Fruit fly (Drosophila melanogaster): ENCODE data around the gene CG14301.
A peak's percentile ranks its signal among the peaks of the same experiment; 100 is the strongest.

Gene CG14301

DNA sequence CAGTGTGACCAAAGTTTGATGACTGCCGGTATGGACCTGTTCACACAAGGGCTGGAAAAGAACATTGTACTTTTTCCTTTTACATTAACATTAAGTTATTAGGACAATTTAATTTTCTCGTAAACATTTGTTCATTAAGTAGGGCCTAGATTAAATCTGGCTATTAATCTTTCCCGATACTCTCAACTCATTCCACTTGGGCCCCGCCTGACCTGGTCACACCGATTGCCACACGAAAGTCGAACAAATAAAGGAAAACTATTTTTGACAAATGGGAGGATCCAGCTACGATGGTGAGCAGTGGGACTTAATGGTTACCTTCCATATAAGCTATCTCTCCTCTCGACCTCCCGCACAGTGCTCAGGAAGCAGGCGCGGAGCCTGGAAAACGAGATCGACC is 22.3 kb upstream of the CG14301 start, which contains the start of the genes Cpsf73 and Gos28 (continued):
- TF ChIP-seq Fer3 (tag; optimal IDR thresholded peaks at IDR 0.05) = no peak
- peak; percentile 13 for TF ChIP-seq slp2 (GFP tag; optimal IDR thresholded peaks at IDR 0.05)
- no peak for TF ChIP-seq ken (GFP tag; IDR thresholded peaks at IDR 0.05)
- no peak for TF ChIP-seq CG9727 (GFP tag; optimal IDR thresholded peaks at IDR 0.05)
- TF ChIP-seq PHDP (tag; optimal IDR thresholded peaks at IDR 0.05) = peak; percentile 21
- TF ChIP-seq nerfin-1 (tag; optimal IDR thresholded peaks at IDR 0.05) = peak; percentile 41
- TF ChIP-seq mam (GFP tag; optimal IDR thresholded peaks at IDR 0.05) = no peak
- no peak for TF ChIP-seq Poxn (GFP tag; IDR thresholded peaks at IDR 0.05)
- TF ChIP-seq oc (tag; optimal IDR thresholded peaks at IDR 0.05) = no peak
- TF ChIP-seq otp (GFP tag; IDR thresholded peaks at IDR 0.05) = no peak
- no peak for TF ChIP-seq CG6813 (GFP tag; optimal IDR thresholded peaks at IDR 0.05)
- TF ChIP-seq lab (GFP tag; optimal IDR thresholded peaks at IDR 0.05) = no peak
- no peak for TF ChIP-seq CG4820 (GFP tag; optimal IDR thresholded peaks at IDR 0.05)
- TF ChIP-seq mld (GFP tag; IDR thresholded peaks at IDR 0.05; ENCODE audit: partially characterized antibody) = no peak
- TF ChIP-seq pb (GFP tag; optimal IDR thresholded peaks at IDR 0.05) = no peak
- TF ChIP-seq CG30403 (GFP tag; optimal IDR thresholded peaks at IDR 0.05) = peak; percentile 37
- no peak for TF ChIP-seq Mrtf (GFP tag; IDR thresholded peaks at IDR 0.05)
- TF ChIP-seq Abd-B (GFP tag; optimal IDR thresholded peaks at IDR 0.05) = no peak
- peak; percentile 82 for TF ChIP-seq Med (GFP tag)
- no peak for TF ChIP-seq kni (GFP tag; optimal IDR thresholded peaks at IDR 0.05)
- TF ChIP-seq Dad (GFP tag; optimal IDR thresholded peaks at IDR 0.05) = no peak
- no peak for TF ChIP-seq dysf (GFP tag; IDR thresholded peaks at IDR 0.05)
- no peak for TF ChIP-seq CG9876 (GFP tag; optimal IDR thresholded peaks at IDR 0.05)
- no peak for TF ChIP-seq odd (GFP tag; optimal IDR thresholded peaks at IDR 0.05)
- TF ChIP-seq NC2α (GFP tag; optimal IDR thresholded peaks at IDR 0.05) = no peak
- TF ChIP-seq CG7745 (tag; optimal IDR thresholded peaks at IDR 0.05) = no peak
- TF ChIP-seq GATAe (GFP tag; conservative IDR thresholded peaks at IDR 0.05) = no peak
- peak; percentile 84 for TF ChIP-seq ssp (GFP tag; IDR thresholded peaks at IDR 0.05)
- no peak for TF ChIP-seq Eip74EF (GFP tag; optimal IDR thresholded peaks at IDR 0.05)
- TF ChIP-seq CG17612 (GFP tag; IDR thresholded peaks at IDR 0.05) = no peak
- TF ChIP-seq ttk (GFP tag; IDR thresholded peaks at IDR 0.05) = no peak
- no peak for TF ChIP-seq CG13123 (GFP tag; optimal IDR thresholded peaks at IDR 0.05)
- no peak for TF ChIP-seq Vsx1 (GFP tag; optimal IDR thresholded peaks at IDR 0.05)
- TF ChIP-seq Bdp1 (GFP tag; optimal IDR thresholded peaks at IDR 0.05) = no peak
- TF ChIP-seq zfh1 (GFP tag; IDR thresholded peaks at IDR 0.05) = 0 out of 3 replicates have a peak, but pooled peaks have one; percentile 40
- TF ChIP-seq ranshi (GFP tag; IDR thresholded peaks at IDR 0.05) = peak; percentile 41; the same call in 1 of the 2 replicates
- TF ChIP-seq Doc2 (GFP tag; IDR thresholded peaks at IDR 0.05) = no peak
- no peak for TF ChIP-seq cwo (GFP tag; optimal IDR thresholded peaks at IDR 0.05)
- peak; percentile 3 for TF ChIP-seq CG7786 (GFP tag; optimal IDR thresholded peaks at IDR 0.05)
- peak; percentile 60 for TF ChIP-seq Scr (GFP tag; IDR thresholded peaks at IDR 0.05; ENCODE audit: partially characterized antibody)
- no peak for TF ChIP-seq CG8089 (GFP tag; optimal IDR thresholded peaks at IDR 0.05)
- no peak for TF ChIP-seq CG34376 (GFP tag; optimal IDR thresholded peaks at IDR 0.05)
- TF ChIP-seq Aef1 (GFP tag; IDR thresholded peaks at IDR 0.05) = no peak
- peak; percentile 3 for TF ChIP-seq Blimp-1 (GFP tag; optimal IDR thresholded peaks at IDR 0.05)
- TF ChIP-seq prd (optimal IDR thresholded peaks at IDR 0.05) = no peak
- peak; percentile 25; the same call in 1 of the 3 replicates for TF ChIP-seq prd (GFP tag; IDR thresholded peaks at IDR 0.05)
- no peak for TF ChIP-seq CG6854 (GFP tag; optimal IDR thresholded peaks at IDR 0.05)
- TF ChIP-seq CG1792 (GFP tag; optimal IDR thresholded peaks at IDR 0.05) = no peak
- TF ChIP-seq Six4 (GFP tag; optimal IDR thresholded peaks at IDR 0.05) = no peak
- no peak for TF ChIP-seq Optix (GFP tag; IDR thresholded peaks at IDR 0.05)
- peak; percentile 16 for TF ChIP-seq Fer1 (GFP tag; optimal IDR thresholded peaks at IDR 0.05)
- TF ChIP-seq knrl (GFP tag; IDR thresholded peaks at IDR 0.05; ENCODE audit: partially characterized antibody) = peak; percentile 61; the same call in 2 of the 3 replicates
